Fruit fly (Drosophila melanogaster) whole organism, prepupa: ENCODE results near the gene CG7945.

ENCODE experiments used
- CG10631 ChIP-seq: fragments of 200-800 bp; sonication (Bioruptor generic); optimal IDR thresholded peaks from 2 replicates; lab custom pipeline; 2016; ENCODE audit warnings: missing biosample characterization, missing genetic modification characterization
- CG10669 ChIP-seq: fragments of 200-800 bp; sonication (Bioruptor generic); optimal IDR thresholded peaks from 3 replicates; lab custom pipeline; 2018; ENCODE audit warnings: missing biosample characterization, mild to moderate bottlenecking, missing genetic modification characterization, moderate library complexity
- CG11294 ChIP-seq: fragments of 200-800 bp; sonication (Bioruptor generic); IDR thresholded peaks from 2 replicates; pipeline ENCODE4 v1.3.6; 2022; ENCODE audit warnings: missing biosample characterization, missing genetic modification characterization
- CG15336 ChIP-seq: fragments of 200-800 bp; sonication (Bioruptor generic); IDR thresholded peaks from 2 replicates; pipeline ENCODE4 v1.3.6; 2022; ENCODE audit warnings: missing biosample characterization, missing genetic modification characterization
- CG1621 ChIP-seq: fragments of 200-800 bp; sonication (Bioruptor generic); optimal IDR thresholded peaks from 3 replicates; lab custom pipeline; 2018; ENCODE audit warnings: missing biosample characterization, mild to moderate bottlenecking, missing genetic modification characterization
- CG16779 ChIP-seq: fragments of 200-800 bp; sonication (Bioruptor generic); optimal IDR thresholded peaks from 3 replicates; lab custom pipeline; 2017; ENCODE audit warnings: missing biosample characterization, mild to moderate bottlenecking, missing genetic modification characterization
- CG3032 ChIP-seq: fragments of 200-800 bp; optimal IDR thresholded peaks from 2 replicates; lab custom pipeline; 2019; ENCODE audit warnings: missing biosample characterization, mild to moderate bottlenecking, missing genetic modification characterization, moderate library complexity
- CG34406 ChIP-seq: fragments of 200-800 bp; sonication (Bioruptor generic); optimal IDR thresholded peaks from 3 replicates; lab custom pipeline; 2016; ENCODE audit warnings: missing biosample characterization, missing genetic modification characterization
- CG3919 ChIP-seq: fragments of 200-800 bp; sonication (Bioruptor generic); optimal IDR thresholded peaks from 3 replicates; lab custom pipeline; 2016; ENCODE audit warnings: missing biosample characterization, missing genetic modification characterization
- CG4318 ChIP-seq: fragments of 200-800 bp; sonication (Bioruptor generic); optimal IDR thresholded peaks from 3 replicates; lab custom pipeline; 2017; ENCODE audit warnings: missing biosample characterization, mild to moderate bottlenecking, missing genetic modification characterization
- CG6163 ChIP-seq: fragments of 200-800 bp; sonication (Bioruptor generic); IDR thresholded peaks from 3 replicates; pipeline ENCODE4 v1.3.6; 2022; ENCODE audit warnings: missing biosample characterization, missing genetic modification characterization
- CG6792 ChIP-seq: fragments of 200-800 bp; sonication (Bioruptor generic); optimal IDR thresholded peaks from 3 replicates; lab custom pipeline; 2016; ENCODE audit warnings: missing biosample characterization, missing genetic modification characterization
- CG6854 ChIP-seq: fragments of 200-800 bp; sonication (Bioruptor generic); optimal IDR thresholded peaks from 2 replicates; lab custom pipeline; 2017; ENCODE audit warnings: missing biosample characterization, mild to moderate bottlenecking, missing genetic modification characterization
- CG7368 ChIP-seq: fragments of 200-800 bp; sonication (Bioruptor generic); optimal IDR thresholded peaks from 3 replicates; lab custom pipeline; 2016; ENCODE audit warnings: missing biosample characterization, missing genetic modification characterization
- CG8119 ChIP-seq: fragments of 200-800 bp; sonication (Bioruptor generic); IDR thresholded peaks from 3 replicates; pipeline ENCODE4 v1.3.6; 2022; ENCODE audit warnings: missing biosample characterization, missing genetic modification characterization
- CG8319 ChIP-seq: fragments of 200-800 bp; sonication (Bioruptor generic); optimal IDR thresholded peaks from 3 replicates; lab custom pipeline; 2016; ENCODE audit warnings: missing biosample characterization, missing genetic modification characterization
- CG9139 ChIP-seq: fragments of 200-800 bp; sonication (Bioruptor generic); optimal IDR thresholded peaks from 3 replicates; lab custom pipeline; 2017; ENCODE audit warnings: missing biosample characterization, mild to moderate bottlenecking, missing genetic modification characterization
- Eip75B ChIP-seq: fragments of 200-800 bp; sonication (Bioruptor generic); optimal IDR thresholded peaks from 3 replicates; lab custom pipeline; 2016; ENCODE audit warnings: missing biosample characterization, missing genetic modification characterization
- Eip78C ChIP-seq: fragments of 200-800 bp; sonication (Bioruptor generic); peaks from one replicate; lab custom pipeline; 2016; ENCODE audit warnings: missing biosample characterization, missing genetic modification characterization
- Eip93F ChIP-seq: fragments of 200-800 bp; sonication (Bioruptor generic); optimal IDR thresholded peaks from 2 replicates; lab custom pipeline; 2016; ENCODE audit warnings: missing biosample characterization, mild to moderate bottlenecking, missing genetic modification characterization
- Hr38 ChIP-seq: sonication (Bioruptor generic); optimal IDR thresholded peaks from 2 replicates; lab custom pipeline; 2016; ENCODE audit warnings: missing biosample characterization, missing genetic modification characterization
- Hr39 ChIP-seq: fragments of 200-800 bp; sonication (Bioruptor generic); optimal IDR thresholded peaks from 2 replicates; lab custom pipeline; 2016; ENCODE audit warnings: missing biosample characterization, missing genetic modification characterization
- Sox102F ChIP-seq: fragments of 200-800 bp; sonication (Bioruptor generic); optimal IDR thresholded peaks from 2 replicates; lab custom pipeline; 2016; ENCODE audit warnings: missing biosample characterization, mild to moderate bottlenecking, missing genetic modification characterization
- Sox14 ChIP-seq: fragments of 200-800 bp; sonication (Bioruptor generic); optimal IDR thresholded peaks from 3 replicates; lab custom pipeline; 2016; ENCODE audit warnings: missing biosample characterization, missing genetic modification characterization
- achi ChIP-seq: fragments of 200-800 bp; sonication (Bioruptor generic); optimal IDR thresholded peaks from 3 replicates; lab custom pipeline; 2016; ENCODE audit warnings: missing biosample characterization, missing genetic modification characterization
- cyc ChIP-seq: fragments of 200-800 bp; sonication (Bioruptor generic); optimal IDR thresholded peaks from 3 replicates; lab custom pipeline; 2016; ENCODE audit warnings: missing biosample characterization, missing genetic modification characterization
- dac ChIP-seq: fragments of 200-800 bp; sonication (Bioruptor generic); optimal IDR thresholded peaks from 2 replicates; lab custom pipeline; 2017; ENCODE audit warnings: missing biosample characterization, mild to moderate bottlenecking, missing genetic modification characterization
- dsx ChIP-seq: fragments of 200-800 bp; optimal IDR thresholded peaks from 3 replicates; lab custom pipeline; 2019; ENCODE audit warnings: missing biosample characterization, mild to moderate bottlenecking, missing genetic modification characterization, moderate library complexity; ENCODE audit not compliant: poor library complexity, severe bottlenecking
- eg ChIP-seq: fragments of 200-800 bp; sonication (Bioruptor generic); IDR thresholded peaks from 3 replicates; pipeline ENCODE4 v1.3.6; 2022; ENCODE audit warnings: missing biosample characterization, missing genetic modification characterization
- esn ChIP-seq: fragments of 200-800 bp; sonication (Bioruptor generic); optimal IDR thresholded peaks from 2 replicates; lab custom pipeline; 2016; ENCODE audit warnings: missing biosample characterization, mild to moderate bottlenecking, missing genetic modification characterization, moderate library complexity
- fkh ChIP-seq: fragments of 200-800 bp; sonication (Bioruptor generic); optimal IDR thresholded peaks from 3 replicates; lab custom pipeline; 2017; ENCODE audit warnings: missing biosample characterization, mild to moderate bottlenecking, missing genetic modification characterization, moderate library complexity
- spab ChIP-seq: fragments of 200-800 bp; sonication (Bioruptor generic); optimal IDR thresholded peaks from 2 replicates; lab custom pipeline; 2017; ENCODE audit warnings: missing biosample characterization, mild to moderate bottlenecking, missing genetic modification characterization, missing genetic modification reagents
- ss ChIP-seq, 2 experiments: fragments of 200-800 bp; sonication (Bioruptor generic); optimal IDR thresholded peaks; 2 replicates in 1 of 2; 3 replicates in 1 of 2; lab custom pipeline; 2017 to 2018; ENCODE audit warnings: mild to moderate bottlenecking in 2 of 2, missing biosample characterization in 2 of 2, missing genetic modification characterization in 2 of 2, moderate library complexity in 1 of 2
- svp ChIP-seq: fragments of 200-800 bp; sonication (Bioruptor generic); peaks from one replicate; lab custom pipeline; 2016; ENCODE audit warnings: missing biosample characterization, missing genetic modification characterization
- topi ChIP-seq: fragments of 200-800 bp; sonication (Bioruptor generic); optimal IDR thresholded peaks from 3 replicates; lab custom pipeline; 2016; ENCODE audit warnings: missing biosample characterization, missing genetic modification characterization
- vri ChIP-seq: fragments of 200-800 bp; sonication (Bioruptor generic); optimal IDR thresholded peaks from 3 replicates; lab custom pipeline; 2016; ENCODE audit warnings: missing biosample characterization, mild to moderate bottlenecking, missing genetic modification characterization

Gene CG7945

dm6 chr3L:15523806-15524346 is at the start of gene CG7945:
Gene CG7945 (minus strand): TSS chr3L:15524137.
- peak; percentile 24 for TF ChIP-seq vri
- no peak for TF ChIP-seq CG10669
- TF ChIP-seq Hr39 = no peak
- peak; percentile 3 for TF ChIP-seq fkh (GFP tag; lab: Kevin White, UChicago)
- peak; percentile 7 for TF ChIP-seq Eip93F

- TF ChIP-seq svp (peak; percentile 94), achi (GFP tag; lab: Kevin White, UChicago) (no peak), CG9139 (GFP tag; lab: Kevin White, UChicago) (no peak)
These were observed 46.6 kb upstream of the CG7945 start for dm6 chr3L:15570571-15570970.

- TF ChIP-seq svp = peak; percentile 84
- no peak for TF ChIP-seq spab (GFP tag; lab: Kevin White, UChicago)
These were observed 44.8 kb upstream of the CG7945 start for dm6 chr3L:15568748-15569147.

dm6 chr3L:15566484-15566955 is 42.6 kb upstream of the CG7945 start:
- no peak for TF ChIP-seq CG4318 (GFP tag; lab: Kevin White, UChicago)
- no peak for TF ChIP-seq CG1621
- no peak for TF ChIP-seq Eip93F
- TF ChIP-seq Sox102F = no peak
- peak; percentile 51 for TF ChIP-seq CG16779
- TF ChIP-seq eg (GFP tag; lab: Robert Waterston, UW) = peak; percentile 6; the same call in 1 of the 3 replicates
- TF ChIP-seq dsx (GFP tag; lab: Kevin White, UChicago) = no peak
- TF ChIP-seq CG3032 (tag; lab: Kevin White, UChicago) = no peak
- TF ChIP-seq CG8319 (GFP tag; lab: Kevin White, UChicago) = peak; percentile 76
- no peak for TF ChIP-seq achi (GFP tag; lab: Kevin White, UChicago)
- peak; percentile 6 for TF ChIP-seq esn
- TF ChIP-seq CG6792 (GFP tag; lab: Kevin White, UChicago) = no peak
- TF ChIP-seq cyc (GFP tag; lab: Kevin White, UChicago) = no peak
- no peak for TF ChIP-seq Hr38
- TF ChIP-seq CG10631 = no peak
- TF ChIP-seq dac (GFP tag; lab: Kevin White, UChicago) = no peak
- no peak for TF ChIP-seq CG15336 (GFP tag; lab: Robert Waterston, UW)
- TF ChIP-seq CG3919 (GFP tag; lab: Kevin White, UChicago) = no peak
- peak; percentile 65 for TF ChIP-seq svp
- TF ChIP-seq vri = peak; percentile 71
- TF ChIP-seq CG8119 = no peak
- TF ChIP-seq Eip75B (GFP tag; lab: Kevin White, UChicago) = no peak
- TF ChIP-seq Sox14 (GFP tag; lab: Kevin White, UChicago) = peak; percentile 45
- peak; percentile 84 for TF ChIP-seq Eip78C
- no peak for TF ChIP-seq CG11294 (GFP tag; lab: Robert Waterston, UW)
- TF ChIP-seq CG6854 = peak; percentile 13
- peak; percentile 100 for TF ChIP-seq fkh (GFP tag; lab: Kevin White, UChicago)
- peak; percentile 1 for TF ChIP-seq topi (GFP tag; lab: Kevin White, UChicago)
- no peak for TF ChIP-seq spab (GFP tag; lab: Kevin White, UChicago)
- peak; percentile 38 for TF ChIP-seq CG34406 (GFP tag; lab: Kevin White, UChicago)
- TF ChIP-seq CG7368 (GFP tag; lab: Kevin White, UChicago) = no peak
- peak in 1 of 2 experiments; percentile 32 for TF ChIP-seq ss (GFP tag; optimal IDR thresholded peaks at IDR 0.05; lab: Kevin White, UChicago)
- TF ChIP-seq CG6163 (GFP tag; lab: Robert Waterston, UW) = peak; percentile 61; the same call in 2 of the 3 replicates
- TF ChIP-seq, all 60 proteins: peak for 14
